Worm (Caenorhabditis elegans) whole organism, early embryonic: Measurements from ENCODE around the gene ceh-63.

ENCODE experiments used
- B0310.2 ChIP-seq: sonication (generic microtip); optimal IDR thresholded peaks from 2 replicates; lab custom pipeline; 2016; ENCODE audit warnings: mild to moderate bottlenecking, missing genetic modification characterization, missing compliant biosample characterization
- F13C5.2 ChIP-seq: sonication (generic microtip); optimal IDR thresholded peaks from 2 replicates; lab custom pipeline; 2017; ENCODE audit warnings: mild to moderate bottlenecking, missing genetic modification characterization, inconsistent platforms, missing compliant biosample characterization
- aly-1 ChIP-seq: sonication (generic microtip); optimal IDR thresholded peaks from 2 replicates; lab custom pipeline; 2016; ENCODE audit warnings: missing genetic modification characterization, missing compliant biosample characterization
- ama-1 ChIP-seq: fragments of 150-350 bp; optimal IDR thresholded peaks from 2 replicates; lab custom pipeline; 2014
- hmbx-1 ChIP-seq: sonication (generic microtip); optimal IDR thresholded peaks from 2 replicates; lab custom pipeline; 2016; ENCODE audit warnings: mild to moderate bottlenecking, missing genetic modification characterization, missing compliant biosample characterization
- hnd-1 ChIP-seq: sonication (generic microtip); optimal IDR thresholded peaks from 2 replicates; lab custom pipeline; 2016; ENCODE audit warnings: missing genetic modification characterization, missing compliant biosample characterization
- tbx-11 ChIP-seq: fragments of 200-800 bp; sonication (Bioruptor generic); IDR thresholded peaks from 2 replicates; pipeline ENCODE4 v1.3.6; 2022; ENCODE audit warnings: missing genetic modification characterization, missing compliant biosample characterization
- tra-4 ChIP-seq: sonication (generic microtip); optimal IDR thresholded peaks from 2 replicates; lab custom pipeline; 2017; ENCODE audit warnings: missing genetic modification characterization, missing compliant biosample characterization

- no peak for TF ChIP-seq ama-1
- TF ChIP-seq hnd-1 (tag; lab: Kevin White, UChicago): no peak
- TF ChIP-seq B0310.2 (tag; lab: Kevin White, UChicago): no peak
- no peak for TF ChIP-seq tra-4 (tag; lab: Kevin White, UChicago)
- no peak for TF ChIP-seq hmbx-1 (tag; lab: Kevin White, UChicago)
- TF ChIP-seq tbx-11 (GFP tag; lab: Robert Waterston, UW): no peak
- TF ChIP-seq aly-1 (tag; lab: Kevin White, UChicago): no peak
- no peak for TF ChIP-seq F13C5.2 (tag; lab: Kevin White, UChicago)
Observed at ce11 chrX:3645924-3646323, 27.9 kb downstream of the ceh-63 start.
